Worm (Caenorhabditis elegans): ENCODE measurements around the gene Y80D3A.8.

ce11 chrV:18993017-18993416, 52.6 kb downstream of the Y80D3A.8 start:
- TF ChIP-seq nhr-6 (tag; optimal IDR thresholded peaks at IDR 0.05) (no peak), F13H6.1 (tag; optimal IDR thresholded peaks at IDR 0.05) (no peak)

Data from whole organism, L2 larva.